Worm (Caenorhabditis elegans) whole organism, late embryonic: ENCODE measurements around the gene arrd-28.

Source experiments
- ama-1 ChIP-seq: fragments of 150-350 bp; optimal IDR thresholded peaks from 2 replicates; lab custom pipeline; 2014
- ceh-31 ChIP-seq: sonication (generic microtip); optimal IDR thresholded peaks from 2 replicates; lab custom pipeline; 2016; ENCODE audit warnings: missing genetic modification characterization, missing compliant biosample characterization
- ceh-6 ChIP-seq: fragments of 200-800 bp; sonication (Bioruptor generic); optimal IDR thresholded peaks from 2 replicates; lab custom pipeline; 2018; ENCODE audit warnings: mild to moderate bottlenecking, missing genetic modification characterization, missing compliant biosample characterization
- fkh-10 ChIP-seq: fragments of 150-350 bp; optimal IDR thresholded peaks from 2 replicates; lab custom pipeline; 2014; ENCODE audit warnings: missing biosample characterization, missing genetic modification reagents, missing genetic modification characterization
- nhr-11 ChIP-seq: fragments of 150-350 bp; optimal IDR thresholded peaks from 2 replicates; lab custom pipeline; 2014; ENCODE audit warnings: missing biosample characterization, missing genetic modification characterization
- npax-4 ChIP-seq: sonication (generic microtip); optimal IDR thresholded peaks from 2 replicates; lab custom pipeline; 2016; ENCODE audit warnings: missing genetic modification characterization, missing compliant biosample characterization
- pag-3 ChIP-seq: sonication (generic microtip); optimal IDR thresholded peaks from 2 replicates; lab custom pipeline; 2016; ENCODE audit warnings: missing compliant biosample characterization, missing genetic modification characterization, borderline replicate concordance
- pat-9 ChIP-seq: fragments of 200-800 bp; sonication (Bioruptor generic); optimal IDR thresholded peaks from 2 replicates; lab custom pipeline; 2018; ENCODE audit warnings: mild to moderate bottlenecking, missing genetic modification characterization, moderate library complexity, missing compliant biosample characterization
- pros-1 ChIP-seq: fragments of 150-350 bp; optimal IDR thresholded peaks from 2 replicates; lab custom pipeline; 2014; ENCODE audit warnings: missing biosample characterization, missing genetic modification reagents, missing genetic modification characterization
- sox-2 ChIP-seq: fragments of 200-800 bp; sonication (Bioruptor generic); IDR thresholded peaks from 2 replicates; pipeline ENCODE4 v1.3.6; 2022; ENCODE audit warnings: missing genetic modification reagents, missing genetic modification characterization, missing compliant biosample characterization
- tbx-2 ChIP-seq: sonication (generic microtip); optimal IDR thresholded peaks from 2 replicates; lab custom pipeline; 2016; ENCODE audit warnings: missing genetic modification characterization, missing compliant biosample characterization
- unc-3 ChIP-seq, 2 experiments: fragments of 200-800 bp in 1 of 2; sonication (Bioruptor generic) in 1 of 2; sonication (generic microtip) in 1 of 2; conservative IDR thresholded peaks in 1 of 2; optimal IDR thresholded peaks in 1 of 2; 2 replicates each; pipeline versions ENCODE4 v1.3.6 to Lab custom; 2016 to 2022; ENCODE audit warnings: missing compliant biosample characterization in 2 of 2, missing genetic modification characterization in 2 of 2, missing genetic modification reagents in 1 of 2

DNA sequence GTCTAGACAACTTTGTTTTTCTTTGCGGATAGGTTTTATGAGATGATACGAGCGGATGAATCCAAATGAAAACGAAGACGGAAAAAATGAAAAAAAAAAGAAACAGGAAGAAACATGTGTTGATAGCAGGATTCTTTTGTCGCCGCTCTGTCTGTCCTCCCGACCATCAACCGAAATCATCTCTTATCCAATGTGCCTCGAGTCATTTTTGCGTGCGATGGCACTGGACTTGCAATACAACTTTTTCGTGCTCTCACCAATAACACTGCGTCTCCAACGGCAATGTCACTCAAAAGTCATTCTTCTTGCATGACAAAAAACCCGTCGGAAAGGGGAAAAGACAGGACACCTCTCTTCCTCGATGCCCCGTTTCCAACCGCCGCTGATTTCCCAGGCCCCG is 7.5 kb upstream of the arrd-28 start, which contains the start of gene ncs-4:
- no peak for TF ChIP-seq pros-1 (tag; lab: Kevin White, UChicago)
- TF ChIP-seq fkh-10 (GFP tag; lab: Kevin White, UChicago), result no peak
- TF ChIP-seq ceh-31, result no peak
- TF ChIP-seq npax-4, result no peak
- no peak for TF ChIP-seq nhr-11 (tag; lab: Kevin White, UChicago)
- TF ChIP-seq tbx-2 (tag; lab: Kevin White, UChicago), result no peak
- TF ChIP-seq pag-3 (tag; lab: Kevin White, UChicago), result no peak
- TF ChIP-seq pat-9, result no peak
- no peak for TF ChIP-seq sox-2 (GFP tag; lab: Robert Waterston, UW)
- no peak for TF ChIP-seq ama-1 (lab: Kevin White, UChicago)
- no peak for TF ChIP-seq unc-3 (GFP tag; conservative IDR thresholded peaks at IDR 0.05; lab: Robert Waterston, UW)
- TF ChIP-seq unc-3 (tag; optimal IDR thresholded peaks at IDR 0.05; lab: Kevin White, UChicago), result no peak
- no peak for TF ChIP-seq ceh-6 (GFP tag; lab: Kevin White, UChicago)
